Fruit fly (Drosophila melanogaster) Kc167 (cell line): ENCODE results near the gene Ubqn.

Source experiments
- Myc ChIP-seq: fragments of >200 bp; optimal IDR thresholded peaks from 2 replicates; lab custom pipeline; 2017; ENCODE audit warnings: missing external identifiers
- Sin3A ChIP-seq: fragments of >200 bp; optimal IDR thresholded peaks from 2 replicates; lab custom pipeline; 2018; ENCODE audit warnings: missing external identifiers
- psq ChIP-seq: fragments of >200 bp; optimal IDR thresholded peaks from 2 replicates; lab custom pipeline; 2017; ENCODE audit warnings: missing external identifiers
- ttk ChIP-seq: sonication (Bioruptor generic); optimal IDR thresholded peaks from 2 replicates; lab custom pipeline; 2017; ENCODE audit warnings: missing external identifiers

DNA sequence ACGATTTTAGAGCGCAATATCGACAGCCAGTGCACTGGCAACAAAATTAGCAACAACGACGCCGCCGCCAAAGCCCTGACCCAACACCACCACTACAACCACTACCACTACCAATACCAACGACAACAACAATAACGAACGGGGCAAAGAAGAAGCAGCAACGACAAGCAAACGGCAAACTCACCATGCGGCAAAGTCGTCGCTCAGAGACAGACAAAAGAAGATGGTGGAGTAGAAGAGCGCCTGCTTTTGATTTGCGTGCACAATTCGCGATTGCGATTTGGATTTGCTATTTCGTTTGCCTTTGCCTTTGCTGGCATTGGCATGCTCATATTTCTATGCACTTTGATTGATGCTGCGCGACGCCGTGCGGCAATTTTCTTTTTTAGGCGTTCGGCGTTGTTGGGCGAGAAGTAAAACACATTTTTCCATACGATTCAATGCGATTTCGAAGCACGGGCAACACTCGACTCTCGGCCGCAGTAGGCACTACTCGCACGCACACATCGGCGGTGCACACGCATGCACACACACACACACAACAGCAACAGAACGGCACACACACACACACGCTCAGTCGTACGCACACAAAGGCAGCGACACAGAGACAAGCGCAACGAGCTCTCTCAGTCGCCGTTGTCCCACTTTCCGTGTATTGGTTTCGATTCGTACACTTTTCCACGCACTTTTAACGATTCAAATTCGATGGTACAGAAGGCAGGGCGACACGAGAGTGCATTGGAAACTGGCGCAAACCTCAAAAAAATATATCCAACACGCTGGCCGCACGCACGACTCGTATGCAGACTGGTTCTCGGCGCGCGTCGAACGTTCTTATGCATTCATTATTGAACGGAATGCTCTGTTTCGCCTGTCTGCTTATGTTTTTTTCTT, 45.9 kb upstream of the Ubqn start:
- TF ChIP-seq psq (no peak), Myc (lab: Kevin White, UChicago) (no peak), Sin3A (no peak), ttk (lab: Kevin White, UChicago) (no peak)
